Fruit fly (Drosophila melanogaster): Measurements from ENCODE around the gene Cpr65Ax2.

Cpr65Ax2 gene

dm6 chr3L:6141538-6141937 is 9.1 kb downstream of the Cpr65Ax2 start:
- TF ChIP-seq EcR (GFP tag; optimal IDR thresholded peaks at IDR 0.05) (no peak), usp (GFP tag; optimal IDR thresholded peaks at IDR 0.05) (no peak), pan (optimal IDR thresholded peaks at IDR 0.05) (no peak), CG8478 (optimal IDR thresholded peaks at IDR 0.05) (no peak), Dll (optimal IDR thresholded peaks at IDR 0.05) (no peak), psq (optimal IDR thresholded peaks at IDR 0.05) (no peak)

dm6 chr3L:6140771-6141472 is 9.7 kb downstream of the Cpr65Ax2 start:
- no peak for TF ChIP-seq usp (GFP tag; optimal IDR thresholded peaks at IDR 0.05)
- no peak for TF ChIP-seq EcR (GFP tag; optimal IDR thresholded peaks at IDR 0.05)
- TF ChIP-seq Dll (optimal IDR thresholded peaks at IDR 0.05) = no peak
- no peak for TF ChIP-seq pan (optimal IDR thresholded peaks at IDR 0.05)
- TF ChIP-seq CG8478 (optimal IDR thresholded peaks at IDR 0.05) = no peak
- TF ChIP-seq psq (optimal IDR thresholded peaks at IDR 0.05) = no peak

DNA sequence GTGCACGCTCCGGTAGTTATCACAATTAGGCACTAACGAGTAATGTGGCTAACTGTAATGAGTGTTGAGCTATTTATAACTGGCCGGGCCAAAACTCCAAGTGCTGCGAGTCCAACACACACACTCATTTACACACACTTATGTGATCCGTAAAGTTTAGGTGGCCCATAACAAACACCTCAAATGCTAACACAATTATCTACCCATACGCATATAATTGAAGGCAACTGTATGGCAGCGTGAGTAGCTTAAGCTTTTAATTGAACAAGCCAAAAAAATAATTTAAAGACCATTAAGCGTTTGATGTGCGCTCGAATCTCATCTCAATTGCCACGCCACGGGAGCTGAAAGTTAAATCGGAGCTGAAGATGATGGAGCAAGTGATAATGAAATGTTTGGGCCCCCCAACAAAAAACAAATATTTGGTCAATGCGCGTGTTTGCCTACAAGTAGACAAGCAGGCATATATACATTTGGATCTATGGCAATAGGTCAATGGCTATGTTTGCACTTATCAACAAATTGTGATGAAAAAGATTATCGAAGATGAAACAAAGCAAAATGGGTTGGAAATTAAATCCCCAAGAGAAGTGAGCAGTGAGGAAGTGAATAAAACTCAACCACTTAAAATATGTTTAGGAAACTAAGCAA is 10.6 kb downstream of the Cpr65Ax2 start, which contains the start of gene Cpr65Av:
Gene Cpr65Av, minus strand, starts transcription at position 51 of the 651 bp plus-strand sequence.
- TF ChIP-seq Dll (optimal IDR thresholded peaks at IDR 0.05) = no peak
- TF ChIP-seq pan (optimal IDR thresholded peaks at IDR 0.05) = no peak
- TF ChIP-seq CG8478 (optimal IDR thresholded peaks at IDR 0.05) = no peak
- no peak for TF ChIP-seq EcR (GFP tag; optimal IDR thresholded peaks at IDR 0.05)
- no peak for TF ChIP-seq psq (optimal IDR thresholded peaks at IDR 0.05)
- TF ChIP-seq usp (GFP tag; optimal IDR thresholded peaks at IDR 0.05) = no peak

- TF ChIP-seq psq (optimal IDR thresholded peaks at IDR 0.05) = no peak
- no peak for TF ChIP-seq usp (GFP tag; optimal IDR thresholded peaks at IDR 0.05)
- TF ChIP-seq CG8478 (optimal IDR thresholded peaks at IDR 0.05) = no peak
- TF ChIP-seq pan (optimal IDR thresholded peaks at IDR 0.05) = no peak
- no peak for TF ChIP-seq Dll (optimal IDR thresholded peaks at IDR 0.05)
- TF ChIP-seq EcR (GFP tag; optimal IDR thresholded peaks at IDR 0.05) = no peak
Observed at dm6 chr3L:6138586-6138985, 12.1 kb downstream of the Cpr65Ax2 start.

DNA sequence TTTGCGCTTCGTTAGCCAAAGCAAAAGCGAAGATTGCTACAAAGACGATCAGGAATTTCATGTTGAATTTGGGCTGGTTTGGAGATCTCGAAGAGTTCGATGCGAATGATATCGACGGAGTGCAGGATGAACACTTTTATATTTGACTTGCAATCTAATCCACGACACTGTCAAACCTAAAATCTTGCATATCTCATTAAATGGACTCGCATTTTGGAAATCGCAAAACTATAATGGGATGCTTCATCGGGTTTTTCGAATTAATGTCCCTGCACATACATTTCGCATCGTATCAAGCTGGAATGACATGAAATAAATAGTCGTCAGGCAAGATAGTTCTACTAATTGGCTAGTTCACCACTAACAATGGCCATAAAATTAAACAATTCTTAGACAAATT is 12.6 kb downstream of the Cpr65Ax2 start, which contains the start of gene Lcp65Ae:
Gene Lcp65Ae, minus strand, starts transcription at position 101 of the 400 bp plus-strand sequence.
- TF ChIP-seq EcR (GFP tag; optimal IDR thresholded peaks at IDR 0.05) (no peak), CG8478 (optimal IDR thresholded peaks at IDR 0.05) (no peak), usp (GFP tag; optimal IDR thresholded peaks at IDR 0.05) (no peak), pan (optimal IDR thresholded peaks at IDR 0.05) (no peak), psq (optimal IDR thresholded peaks at IDR 0.05) (no peak), Dll (optimal IDR thresholded peaks at IDR 0.05) (no peak)

DNA sequence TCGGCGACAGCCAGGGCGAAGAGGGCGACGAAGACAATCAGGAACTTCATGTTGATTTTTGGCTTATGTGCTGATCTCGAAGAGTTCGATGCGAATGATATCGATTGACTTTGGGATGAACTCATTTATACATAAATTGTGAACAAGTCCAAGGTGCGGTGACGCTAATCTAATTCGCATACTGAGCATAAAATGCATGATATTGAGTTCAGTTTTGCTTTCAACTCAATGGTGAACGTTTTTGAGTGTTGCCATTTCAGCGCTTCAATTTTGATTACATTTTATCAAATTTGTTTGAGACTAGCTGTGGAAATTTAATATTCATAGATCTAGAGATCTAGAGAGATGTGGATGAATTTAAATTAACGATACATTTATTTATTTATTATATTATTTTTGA is 14.0 kb downstream of the Cpr65Ax2 start, which contains the start of gene Lcp65Af:
Gene Lcp65Af, minus strand, starts transcription at position 101 of the 400 bp plus-strand sequence.
- no peak for TF ChIP-seq pan (optimal IDR thresholded peaks at IDR 0.05)
- TF ChIP-seq EcR (GFP tag; optimal IDR thresholded peaks at IDR 0.05) = no peak
- TF ChIP-seq Dll (optimal IDR thresholded peaks at IDR 0.05) = no peak
- no peak for TF ChIP-seq CG8478 (optimal IDR thresholded peaks at IDR 0.05)
- no peak for TF ChIP-seq usp (GFP tag; optimal IDR thresholded peaks at IDR 0.05)
- TF ChIP-seq psq (optimal IDR thresholded peaks at IDR 0.05) = no peak

dm6 chr3L:6135174-6135573 is 15.5 kb downstream of the Cpr65Ax2 start, which contains the start of gene Lcp65Ag1:
Lcp65Ag1 (minus strand) TSS chr3L:6135274.
- no peak for TF ChIP-seq usp (GFP tag; optimal IDR thresholded peaks at IDR 0.05)
- no peak for TF ChIP-seq EcR (GFP tag; optimal IDR thresholded peaks at IDR 0.05)
- no peak for TF ChIP-seq pan (optimal IDR thresholded peaks at IDR 0.05)
- TF ChIP-seq CG8478 (optimal IDR thresholded peaks at IDR 0.05) = no peak
- no peak for TF ChIP-seq psq (optimal IDR thresholded peaks at IDR 0.05)
- no peak for TF ChIP-seq Dll (optimal IDR thresholded peaks at IDR 0.05)

dm6 chr3L:6133546-6133945 is 17.1 kb downstream of the Cpr65Ax2 start, which contains the start of gene Lcp65Ag2:
Lcp65Ag2 (minus strand) TSS chr3L:6133593.
- TF ChIP-seq EcR (GFP tag; optimal IDR thresholded peaks at IDR 0.05) = no peak
- TF ChIP-seq CG8478 (optimal IDR thresholded peaks at IDR 0.05) = no peak
- no peak for TF ChIP-seq pan (optimal IDR thresholded peaks at IDR 0.05)
- no peak for TF ChIP-seq usp (GFP tag; optimal IDR thresholded peaks at IDR 0.05)
- TF ChIP-seq Dll (optimal IDR thresholded peaks at IDR 0.05) = no peak
- no peak for TF ChIP-seq psq (optimal IDR thresholded peaks at IDR 0.05)

- TF ChIP-seq Dll (optimal IDR thresholded peaks at IDR 0.05) (no peak), psq (optimal IDR thresholded peaks at IDR 0.05) (no peak), pan (optimal IDR thresholded peaks at IDR 0.05) (no peak), usp (GFP tag; optimal IDR thresholded peaks at IDR 0.05) (no peak), EcR (GFP tag; optimal IDR thresholded peaks at IDR 0.05) (no peak), CG8478 (optimal IDR thresholded peaks at IDR 0.05) (no peak)
Observed at dm6 chr3L:6132009-6132408, 18.6 kb downstream of the Cpr65Ax2 start, which contains the start of gene Cpr65Au. Cpr65Au (minus strand) TSS chr3L:6132109.

DNA sequence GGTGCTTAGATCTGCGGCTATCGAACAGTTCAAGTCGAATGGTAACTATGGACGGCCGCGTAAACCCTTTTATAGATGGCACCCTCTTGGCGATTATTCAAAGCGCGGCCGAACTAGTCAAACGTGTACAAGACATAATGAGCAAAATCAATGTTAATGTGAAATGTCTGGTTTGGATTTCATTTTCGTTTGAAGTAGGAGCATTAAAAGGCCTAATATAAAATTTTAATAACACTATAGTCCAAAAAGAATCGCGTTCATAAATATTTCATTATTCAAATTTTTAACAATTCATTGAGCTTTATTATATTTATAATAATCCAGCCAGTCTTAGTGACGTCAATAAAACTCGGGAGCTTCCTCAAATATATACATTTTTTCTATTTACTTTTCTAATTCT is 19.7 kb downstream of the Cpr65Ax2 start, which contains the start of gene Lcp65Ag3:
Gene Lcp65Ag3, minus strand, starts transcription at position 46 of the 400 bp plus-strand sequence.
- TF ChIP-seq EcR (GFP tag; optimal IDR thresholded peaks at IDR 0.05) (no peak), psq (optimal IDR thresholded peaks at IDR 0.05) (no peak), Dll (optimal IDR thresholded peaks at IDR 0.05) (no peak), usp (GFP tag; optimal IDR thresholded peaks at IDR 0.05) (no peak)

dm6 chr3L:6129591-6129990 is 21.1 kb downstream of the Cpr65Ax2 start:
- TF ChIP-seq usp (GFP tag; optimal IDR thresholded peaks at IDR 0.05) (no peak), CG8478 (optimal IDR thresholded peaks at IDR 0.05) (no peak), psq (optimal IDR thresholded peaks at IDR 0.05) (no peak), pan (optimal IDR thresholded peaks at IDR 0.05) (no peak), EcR (GFP tag; optimal IDR thresholded peaks at IDR 0.05) (no peak), Dll (optimal IDR thresholded peaks at IDR 0.05) (no peak)

- TF ChIP-seq psq (optimal IDR thresholded peaks at IDR 0.05) (no peak), CG8478 (optimal IDR thresholded peaks at IDR 0.05) (no peak), usp (GFP tag; optimal IDR thresholded peaks at IDR 0.05) (no peak), Dll (optimal IDR thresholded peaks at IDR 0.05) (no peak), pan (optimal IDR thresholded peaks at IDR 0.05) (no peak), EcR (GFP tag; optimal IDR thresholded peaks at IDR 0.05) (no peak)
Observed at dm6 chr3L:6125409-6125689, 25.3 kb downstream of the Cpr65Ax2 start.

Measured in whole organism.